Worm (Caenorhabditis elegans): ENCODE results near the gene M02B7.2.
A peak's percentile ranks its signal among the peaks of the same experiment; 100 is the strongest.

The M02B7.2 gene

ce11 chrIV:3843019-3843527, 39.7 kb downstream of the M02B7.2 start:
- TF ChIP-seq tbx-8 (GFP tag; optimal IDR thresholded peaks at IDR 0.05), result no peak
- peak; percentile 7 for TF ChIP-seq unc-62 (GFP tag; optimal IDR thresholded peaks at IDR 0.05)
- peak; percentile 92 for TF ChIP-seq cnd-1 (tag; optimal IDR thresholded peaks at IDR 0.05)
- no peak for TF ChIP-seq bed-3 (GFP tag; optimal IDR thresholded peaks at IDR 0.05)
- no peak for TF ChIP-seq unc-39 (tag; optimal IDR thresholded peaks at IDR 0.05)
- TF ChIP-seq ceh-39 (tag; optimal IDR thresholded peaks at IDR 0.05), result no peak
- TF ChIP-seq ceh-83 (GFP tag; optimal IDR thresholded peaks at IDR 0.05), result no peak
- TF ChIP-seq ztf-11 (tag; optimal IDR thresholded peaks at IDR 0.05), result peak; percentile 13
- TF ChIP-seq nhr-2 (tag; optimal IDR thresholded peaks at IDR 0.05), result peak; percentile 96
- no peak for TF ChIP-seq ham-2 (GFP tag; optimal IDR thresholded peaks at IDR 0.05)

- TF ChIP-seq elt-1 (tag; optimal IDR thresholded peaks at IDR 0.05; ENCODE audit: borderline replicate concordance, insufficient read depth) (no peak), ceh-43 (GFP tag; optimal IDR thresholded peaks at IDR 0.05) (no peak), cnd-1 (tag; optimal IDR thresholded peaks at IDR 0.05) (peak; percentile 47), ztf-11 (tag; optimal IDR thresholded peaks at IDR 0.05) (no peak), zip-8 (tag; optimal IDR thresholded peaks at IDR 0.05) (no peak), unc-120 (tag; optimal IDR thresholded peaks at IDR 0.05; ENCODE audit: poor library complexity, severe bottlenecking) (no peak), lin-32 (GFP tag; optimal IDR thresholded peaks at IDR 0.05) (peak; percentile 22)
Measured at ce11 chrIV:3844004-3844403, 40.6 kb downstream of the M02B7.2 start.

ce11 chrIV:3844584-3844983, 41.2 kb downstream of the M02B7.2 start:
- TF ChIP-seq zip-8 (tag; optimal IDR thresholded peaks at IDR 0.05), result peak; percentile 79
- peak; percentile 87 for TF ChIP-seq nhr-2 (tag; optimal IDR thresholded peaks at IDR 0.05)
- no peak for TF ChIP-seq unc-39 (tag; optimal IDR thresholded peaks at IDR 0.05)

ce11 chrIV:3847489-3847888, 44.1 kb downstream of the M02B7.2 start:
- no peak for TF ChIP-seq blmp-1 (tag; optimal IDR thresholded peaks at IDR 0.05)
- TF ChIP-seq mep-1 (tag; optimal IDR thresholded peaks at IDR 0.05), result no peak
- TF ChIP-seq ham-2 (GFP tag; optimal IDR thresholded peaks at IDR 0.05), result no peak
- no peak for TF ChIP-seq cnd-1 (tag; optimal IDR thresholded peaks at IDR 0.05)
- no peak for TF ChIP-seq ztf-11 (tag; optimal IDR thresholded peaks at IDR 0.05)
- peak; percentile 86 for TF ChIP-seq ces-1 (GFP tag; optimal IDR thresholded peaks at IDR 0.05)

DNA sequence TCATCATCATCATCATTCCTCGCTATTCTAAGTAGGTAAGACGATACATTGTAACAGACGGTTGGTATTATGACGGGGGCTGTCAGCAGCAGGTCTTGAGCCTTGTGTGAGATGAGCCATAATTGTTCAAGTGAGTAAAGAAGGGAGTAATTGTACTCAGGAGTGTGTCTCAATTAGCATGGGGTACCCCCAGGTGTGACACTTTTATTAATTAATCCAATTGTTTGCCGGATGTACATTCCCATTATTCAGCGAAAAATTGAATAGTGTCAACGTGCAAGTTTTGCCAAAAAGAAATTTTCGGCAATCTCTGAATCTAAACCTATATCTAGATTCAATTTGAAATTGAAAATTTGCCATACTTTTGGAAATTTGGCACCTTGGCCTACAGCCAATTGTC, 45.6 kb downstream of the M02B7.2 start:
- TF ChIP-seq lin-32 (GFP tag; optimal IDR thresholded peaks at IDR 0.05), result peak; percentile 65
- peak; percentile 52 for TF ChIP-seq ceh-43 (GFP tag; optimal IDR thresholded peaks at IDR 0.05)
- peak; percentile 79 for TF ChIP-seq ces-1 (GFP tag; optimal IDR thresholded peaks at IDR 0.05)
- TF ChIP-seq nhr-2 (tag; optimal IDR thresholded peaks at IDR 0.05), result peak; percentile 24
- TF ChIP-seq snpc-4 (tag; optimal IDR thresholded peaks at IDR 0.05), result no peak

DNA sequence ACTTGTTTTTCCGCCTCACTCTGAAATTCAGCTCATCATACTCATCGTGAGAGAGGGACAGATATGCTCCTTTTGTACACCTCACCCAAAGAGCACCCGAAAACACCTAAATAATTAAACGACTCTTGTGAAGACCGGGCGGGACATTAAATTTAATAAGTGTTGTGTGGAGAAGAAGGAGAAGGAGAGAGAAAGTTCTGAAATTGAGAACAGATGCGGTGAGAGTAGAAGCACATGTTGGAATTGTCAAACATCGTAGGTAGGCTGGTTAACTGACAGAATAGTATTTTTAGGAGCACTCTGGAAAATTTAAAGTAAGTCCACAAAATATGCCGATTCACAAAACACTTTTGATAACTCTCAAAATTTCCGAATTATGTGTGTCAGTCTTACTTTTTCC, 50.2 kb downstream of the M02B7.2 start:
- TF ChIP-seq mls-2 (tag; optimal IDR thresholded peaks at IDR 0.05) (no peak), bed-3 (GFP tag; optimal IDR thresholded peaks at IDR 0.05) (no peak), zip-8 (tag; optimal IDR thresholded peaks at IDR 0.05) (no peak), flh-1 (GFP tag; optimal IDR thresholded peaks at IDR 0.05) (no peak), sem-2 (GFP tag; optimal IDR thresholded peaks at IDR 0.05) (no peak), cnd-1 (tag; optimal IDR thresholded peaks at IDR 0.05) (no peak), tbx-8 (GFP tag; optimal IDR thresholded peaks at IDR 0.05) (no peak), nhr-2 (tag; optimal IDR thresholded peaks at IDR 0.05) (no peak), ces-1 (GFP tag; optimal IDR thresholded peaks at IDR 0.05) (no peak), M03D4.4 (tag; optimal IDR thresholded peaks at IDR 0.05) (no peak), nhr-12 (tag; optimal IDR thresholded peaks at IDR 0.05) (no peak), mab-5 (tag; optimal IDR thresholded peaks at IDR 0.05) (no peak), ceh-83 (GFP tag; optimal IDR thresholded peaks at IDR 0.05) (no peak), nhr-76 (tag; optimal IDR thresholded peaks at IDR 0.05) (no peak)
